In genomic region chr3R:8389636-8390035, dm6 we compare ENCODE assay signal across 3 fruit fly cellular contexts.
A peak's percentile ranks its signal among the peaks of the same experiment; 100 is the strongest.
TF ChIP-seq lines count a peak whose summit lies in the region.

No protein-coding gene starts in this region.

- peak; percentile 85 to 87 for TF ChIP-seq CTCF in S2 (optimal IDR thresholded peaks at IDR 0.05; lab: Kevin White, UChicago)
- peak; percentile 84 for TF ChIP-seq CTCF in whole organism, embryonic (GFP tag; optimal IDR thresholded peaks at IDR 0.05; lab: Kevin White, UChicago)

TF ChIP-seq in whole organism, embryonic, 481 proteins besides CTCF, POLR2A, EP300 and RAD21:
- TF ChIP-seq fru (optimal IDR thresholded peaks at IDR 0.05; lab: Kevin White, UChicago), result no peak
- TF ChIP-seq Dek (tag; optimal IDR thresholded peaks at IDR 0.05; lab: Kevin White, UChicago), result no peak
- TF ChIP-seq Rx (GFP tag; IDR thresholded peaks at IDR 0.05; lab: Robert Waterston, UW), result no peak
- TF ChIP-seq CG8281 (tag; optimal IDR thresholded peaks at IDR 0.05; lab: Kevin White, UChicago), result no peak
- no peak for TF ChIP-seq mld (GFP tag; IDR thresholded peaks at IDR 0.05; lab: Robert Waterston, UW; ENCODE audit: partially characterized antibody)
- no peak for TF ChIP-seq sd (tag; optimal IDR thresholded peaks at IDR 0.05; lab: Kevin White, UChicago)
- no peak for TF ChIP-seq emc (GFP tag; optimal IDR thresholded peaks at IDR 0.05; lab: Kevin White, UChicago)
- TF ChIP-seq ssp (GFP tag; IDR thresholded peaks at IDR 0.05; lab: Robert Waterston, UW), result no peak
- no peak for TF ChIP-seq nau (GFP tag; optimal IDR thresholded peaks at IDR 0.05; lab: Kevin White, UChicago)
- no peak for TF ChIP-seq Doc2 (GFP tag; IDR thresholded peaks at IDR 0.05; lab: Robert Waterston, UW)
- TF ChIP-seq Antp (GFP tag; optimal IDR thresholded peaks at IDR 0.05; lab: Kevin White, UChicago), result no peak
- no peak for TF ChIP-seq dati (GFP tag; IDR thresholded peaks at IDR 0.05; lab: Robert Waterston, UW)
- no peak for TF ChIP-seq bigmax (GFP tag; optimal IDR thresholded peaks at IDR 0.05; lab: Kevin White, UChicago)
- TF ChIP-seq CHES-1-like (GFP tag; optimal IDR thresholded peaks at IDR 0.05; lab: Kevin White, UChicago), result no peak
- no peak for TF ChIP-seq HLH3B (GFP tag; IDR thresholded peaks at IDR 0.05; lab: Robert Waterston, UW)

TF ChIP-seq in whole organism, prepupa, 60 proteins besides CTCF, POLR2A, EP300 and RAD21:
- no peak for TF ChIP-seq CG16779 (tag; optimal IDR thresholded peaks at IDR 0.05; lab: Kevin White, UChicago)
- TF ChIP-seq CG1621 (tag; optimal IDR thresholded peaks at IDR 0.05; lab: Kevin White, UChicago), result no peak
- no peak for TF ChIP-seq CG7368 (GFP tag; optimal IDR thresholded peaks at IDR 0.05; lab: Kevin White, UChicago)
- TF ChIP-seq svp (GFP tag; lab: Kevin White, UChicago), result peak; percentile 7
- no peak for TF ChIP-seq CG6163 (GFP tag; IDR thresholded peaks at IDR 0.05; lab: Robert Waterston, UW)
- no peak for TF ChIP-seq spab (GFP tag; optimal IDR thresholded peaks at IDR 0.05; lab: Kevin White, UChicago)
- TF ChIP-seq dac (GFP tag; optimal IDR thresholded peaks at IDR 0.05; lab: Kevin White, UChicago), result no peak
